Fruit fly (Drosophila melanogaster) whole organism, embryonic: ENCODE measurements around the gene TpnC25D.

Source experiments
- Antp ChIP-seq: fragments of 200-800 bp; sonication (Bioruptor generic); optimal IDR thresholded peaks from 3 replicates; lab custom pipeline; 2016; ENCODE audit warnings: missing biosample characterization, missing genetic modification characterization
- B-H2 ChIP-seq: fragments of 200-800 bp; sonication (Bioruptor generic); optimal IDR thresholded peaks from 2 replicates; lab custom pipeline; 2018; ENCODE audit warnings: missing biosample characterization, mild to moderate bottlenecking, missing genetic modification characterization
- CG10431 ChIP-seq: fragments of 200-800 bp; sonication (Bioruptor generic); optimal IDR thresholded peaks from 3 replicates; lab custom pipeline; 2018; ENCODE audit warnings: missing biosample characterization, mild to moderate bottlenecking, missing genetic modification characterization
- CG10979 ChIP-seq: fragments of 200-800 bp; sonication (Bioruptor generic); optimal IDR thresholded peaks from 2 replicates; lab custom pipeline; 2018; ENCODE audit warnings: missing biosample characterization, mild to moderate bottlenecking, missing genetic modification characterization, moderate library complexity
- CG13624 ChIP-seq: fragments of 200-800 bp; sonication (Bioruptor generic); optimal IDR thresholded peaks from 2 replicates; lab custom pipeline; 2016; ENCODE audit warnings: missing biosample characterization, missing genetic modification characterization
- CG14667 ChIP-seq: fragments of 200-800 bp; sonication (Bioruptor generic); IDR thresholded peaks from 2 replicates; pipeline ENCODE4 v1.3.6; 2022; ENCODE audit warnings: missing biosample characterization, missing genetic modification characterization
- CG15479 ChIP-seq: fragments of 200-800 bp; sonication (Bioruptor generic); optimal IDR thresholded peaks from 3 replicates; lab custom pipeline; 2019; ENCODE audit warnings: missing biosample characterization, mild to moderate bottlenecking, missing genetic modification characterization, moderate library complexity
- CG17829 ChIP-seq: fragments of 200-800 bp; optimal IDR thresholded peaks from 2 replicates; lab custom pipeline; 2019; ENCODE audit warnings: missing biosample characterization, mild to moderate bottlenecking, missing genetic modification characterization, moderate library complexity
- CG2116 ChIP-seq: fragments of 200-800 bp; sonication (Bioruptor generic); optimal IDR thresholded peaks from 3 replicates; lab custom pipeline; 2018; ENCODE audit warnings: missing biosample characterization, mild to moderate bottlenecking, missing genetic modification characterization
- CG2875 ChIP-seq: fragments of 200-800 bp; sonication (Bioruptor generic); optimal IDR thresholded peaks from 2 replicates; lab custom pipeline; 2017; ENCODE audit warnings: missing biosample characterization, mild to moderate bottlenecking, missing genetic modification characterization, missing genetic modification reagents
- CG30403 ChIP-seq: fragments of 200-800 bp; sonication (Bioruptor generic); optimal IDR thresholded peaks from 3 replicates; lab custom pipeline; 2016; ENCODE audit warnings: missing biosample characterization, missing genetic modification characterization
- CG32767 ChIP-seq: fragments of 200-800 bp; sonication (Bioruptor generic); IDR thresholded peaks from 2 replicates; pipeline ENCODE4 v1.3.6; 2022; ENCODE audit warnings: missing biosample characterization, missing genetic modification characterization
- CG43689 ChIP-seq: fragments of 200-800 bp; sonication (Bioruptor generic); IDR thresholded peaks from 2 replicates; pipeline ENCODE4 v1.3.6; 2022; ENCODE audit warnings: missing biosample characterization, missing genetic modification characterization
- CG6254 ChIP-seq: fragments of 200-800 bp; sonication (Bioruptor generic); optimal IDR thresholded peaks from 3 replicates; lab custom pipeline; 2017; ENCODE audit warnings: mild to moderate bottlenecking, missing biosample characterization, missing genetic modification reagents, missing genetic modification characterization
- CG6813 ChIP-seq: fragments of 200-800 bp; sonication (Bioruptor generic); optimal IDR thresholded peaks from 2 replicates; lab custom pipeline; 2017; ENCODE audit warnings: missing biosample characterization, missing genetic modification characterization, mild to moderate bottlenecking, moderate library complexity, missing genetic modification reagents
- CG7271 ChIP-seq: fragments of 200-800 bp; sonication (Bioruptor generic); optimal IDR thresholded peaks from 2 replicates; lab custom pipeline; 2018; ENCODE audit warnings: missing biosample characterization, mild to moderate bottlenecking, missing genetic modification characterization, moderate library complexity
- CG7987 ChIP-seq: fragments of 200-800 bp; sonication (Bioruptor generic); optimal IDR thresholded peaks from 2 replicates; lab custom pipeline; 2018; ENCODE audit warnings: missing biosample characterization, mild to moderate bottlenecking, missing genetic modification characterization, moderate library complexity
- CG9215 ChIP-seq: fragments of 200-800 bp; sonication (Bioruptor generic); IDR thresholded peaks from 2 replicates; pipeline ENCODE4 v1.3.6; 2022; ENCODE audit warnings: missing biosample characterization, missing genetic modification characterization
- Deaf1 ChIP-seq: fragments of 200-800 bp; optimal IDR thresholded peaks from 3 replicates; lab custom pipeline; 2019; ENCODE audit warnings: missing biosample characterization, mild to moderate bottlenecking, missing genetic modification characterization, moderate library complexity
- HHEX ChIP-seq: fragments of 200-800 bp; sonication (Bioruptor generic); optimal IDR thresholded peaks from 3 replicates; lab custom pipeline; 2017; ENCODE audit warnings: missing biosample characterization, mild to moderate bottlenecking, missing genetic modification characterization, missing genetic modification reagents
- Hmx ChIP-seq: fragments of 200-800 bp; sonication (Bioruptor generic); optimal IDR thresholded peaks from 2 replicates; lab custom pipeline; 2016; ENCODE audit warnings: missing biosample characterization, missing genetic modification characterization
- Hsf ChIP-seq: fragments of 200-800 bp; sonication (Bioruptor generic); optimal IDR thresholded peaks from 3 replicates; lab custom pipeline; 2016; ENCODE audit warnings: missing biosample characterization, missing genetic modification characterization
- Kr ChIP-seq: fragments of 200-800 bp; sonication (Bioruptor generic); optimal IDR thresholded peaks from 2 replicates; lab custom pipeline; 2017; ENCODE audit warnings: missing biosample characterization, mild to moderate bottlenecking, missing genetic modification characterization
- Lhr ChIP-seq: fragments of 200-800 bp; sonication (Bioruptor generic); optimal IDR thresholded peaks from 3 replicates; lab custom pipeline; 2017; ENCODE audit warnings: mild to moderate bottlenecking, missing biosample characterization, missing genetic modification reagents, missing genetic modification characterization
- Neu2 ChIP-seq: fragments of 200-800 bp; sonication (Bioruptor generic); optimal IDR thresholded peaks from 3 replicates; lab custom pipeline; 2016; ENCODE audit warnings: missing biosample characterization, missing genetic modification characterization, borderline replicate concordance
- Pdp1 ChIP-seq, 2 experiments: fragments of 200-800 bp; sonication (Bioruptor generic); optimal IDR thresholded peaks; 3 replicates each; lab custom pipeline; 2016; ENCODE audit warnings: missing biosample characterization in 2 of 2, missing genetic modification characterization in 2 of 2, mild to moderate bottlenecking in 1 of 2, moderate library complexity in 1 of 2
- TFAM ChIP-seq: fragments of 200-800 bp; sonication (Bioruptor generic); optimal IDR thresholded peaks from 2 replicates; lab custom pipeline; 2017; ENCODE audit warnings: missing biosample characterization, missing genetic modification characterization, inconsistent platforms
- YL-1 ChIP-seq: fragments of 200-800 bp; sonication (Bioruptor generic); optimal IDR thresholded peaks from 3 replicates; lab custom pipeline; 2017; ENCODE audit warnings: missing biosample characterization, mild to moderate bottlenecking, missing genetic modification characterization
- ase ChIP-seq: fragments of 200-800 bp; sonication (Bioruptor generic); IDR thresholded peaks from 3 replicates; pipeline ENCODE4 v1.3.6; 2022; ENCODE audit warnings: missing biosample characterization, missing genetic modification characterization
- bab2 ChIP-seq: fragments of 200-800 bp; sonication (Bioruptor generic); optimal IDR thresholded peaks from 2 replicates; lab custom pipeline; 2016; ENCODE audit warnings: missing biosample characterization, missing genetic modification characterization
- br ChIP-seq: fragments of >200 bp; optimal IDR thresholded peaks from 2 replicates; lab custom pipeline; 2017
- bsh ChIP-seq, 2 experiments: fragments of 200-800 bp; sonication (Bioruptor generic); optimal IDR thresholded peaks; 2 replicates each; lab custom pipeline; 2017 to 2018; ENCODE audit warnings: mild to moderate bottlenecking in 2 of 2, missing biosample characterization in 2 of 2, missing genetic modification characterization in 2 of 2, moderate library complexity in 1 of 2
- cad ChIP-seq: fragments of >200 bp; optimal IDR thresholded peaks from 2 replicates; lab custom pipeline; 2017; ENCODE audit warnings: missing biosample characterization, missing genetic modification characterization
- chm ChIP-seq: fragments of 200-800 bp; sonication (Bioruptor generic); IDR thresholded peaks from 2 replicates; pipeline ENCODE4 v1.3.6; 2022; ENCODE audit warnings: missing biosample characterization, missing genetic modification characterization
- dmrt99B ChIP-seq: fragments of 200-800 bp; sonication (Bioruptor generic); optimal IDR thresholded peaks from 2 replicates; lab custom pipeline; 2018; ENCODE audit warnings: missing biosample characterization, mild to moderate bottlenecking, missing genetic modification characterization, moderate library complexity
- eve ChIP-seq, 2 experiments: fragments of >200 bp; optimal IDR thresholded peaks; 2 replicates each; lab custom pipeline; 2017; ENCODE audit warnings: missing biosample characterization in 2 of 2, missing genetic modification characterization in 2 of 2
- exex ChIP-seq: fragments of 200-800 bp; sonication (Bioruptor generic); optimal IDR thresholded peaks from 4 replicates; lab custom pipeline; 2018; ENCODE audit warnings: missing biosample characterization, mild to moderate bottlenecking, missing genetic modification characterization, moderate library complexity
- gce ChIP-seq: fragments of 200-800 bp; sonication (Bioruptor generic); IDR thresholded peaks from 3 replicates; pipeline ENCODE4 v1.3.6; 2022; ENCODE audit warnings: missing biosample characterization, missing genetic modification characterization
- kah ChIP-seq: fragments of 200-800 bp; sonication (Bioruptor generic); optimal IDR thresholded peaks from 2 replicates; lab custom pipeline; 2018; ENCODE audit warnings: missing biosample characterization, mild to moderate bottlenecking, missing genetic modification characterization
- lab ChIP-seq: fragments of 200-800 bp; sonication (Bioruptor generic); optimal IDR thresholded peaks from 3 replicates; lab custom pipeline; 2017; ENCODE audit warnings: missing biosample characterization, missing genetic modification characterization, mild to moderate bottlenecking, moderate library complexity, missing genetic modification reagents
- pita ChIP-seq: fragments of 200-800 bp; sonication (Bioruptor generic); optimal IDR thresholded peaks from 2 replicates; lab custom pipeline; 2017; ENCODE audit warnings: missing biosample characterization, mild to moderate bottlenecking, missing genetic modification characterization
- rib ChIP-seq: fragments of 200-800 bp; sonication (Bioruptor generic); IDR thresholded peaks from 2 replicates; pipeline ENCODE4 v1.3.6; 2022; ENCODE audit warnings: missing biosample characterization, missing genetic modification characterization
- row ChIP-seq: fragments of 200-800 bp; sonication (Bioruptor generic); IDR thresholded peaks from 3 replicates; pipeline ENCODE4 v1.3.6; 2022; ENCODE audit warnings: missing biosample characterization, missing genetic modification characterization
- run ChIP-seq: fragments of 200-800 bp; sonication (Bioruptor generic); optimal IDR thresholded peaks from 3 replicates; lab custom pipeline; 2018; ENCODE audit warnings: missing biosample characterization, mild to moderate bottlenecking, missing genetic modification characterization
- sc ChIP-seq, 3 experiments: fragments of >200 bp in 2 of 3; fragments of 200-800 bp in 1 of 3; sonication (Bioruptor generic) in 1 of 3; optimal IDR thresholded peaks; 2 replicates in 2 of 3; 3 replicates in 1 of 3; lab custom pipeline; 2017; ENCODE audit warnings: mild to moderate bottlenecking in 1 of 3, missing biosample characterization in 1 of 3, missing genetic modification characterization in 1 of 3, missing genetic modification reagents in 1 of 3
- sima ChIP-seq: fragments of 200-800 bp; sonication (Bioruptor generic); optimal IDR thresholded peaks from 2 replicates; lab custom pipeline; 2016; ENCODE audit warnings: missing biosample characterization, missing genetic modification characterization
- ssp ChIP-seq: fragments of 200-800 bp; sonication (Bioruptor generic); IDR thresholded peaks from 2 replicates; pipeline ENCODE4 v1.3.6; 2022; ENCODE audit warnings: missing biosample characterization, missing genetic modification characterization
- unpg ChIP-seq: fragments of 200-800 bp; sonication (Bioruptor generic); optimal IDR thresholded peaks from 3 replicates; lab custom pipeline; 2018; ENCODE audit warnings: missing biosample characterization, mild to moderate bottlenecking, missing genetic modification characterization, moderate library complexity

The TpnC25D gene

DNA sequence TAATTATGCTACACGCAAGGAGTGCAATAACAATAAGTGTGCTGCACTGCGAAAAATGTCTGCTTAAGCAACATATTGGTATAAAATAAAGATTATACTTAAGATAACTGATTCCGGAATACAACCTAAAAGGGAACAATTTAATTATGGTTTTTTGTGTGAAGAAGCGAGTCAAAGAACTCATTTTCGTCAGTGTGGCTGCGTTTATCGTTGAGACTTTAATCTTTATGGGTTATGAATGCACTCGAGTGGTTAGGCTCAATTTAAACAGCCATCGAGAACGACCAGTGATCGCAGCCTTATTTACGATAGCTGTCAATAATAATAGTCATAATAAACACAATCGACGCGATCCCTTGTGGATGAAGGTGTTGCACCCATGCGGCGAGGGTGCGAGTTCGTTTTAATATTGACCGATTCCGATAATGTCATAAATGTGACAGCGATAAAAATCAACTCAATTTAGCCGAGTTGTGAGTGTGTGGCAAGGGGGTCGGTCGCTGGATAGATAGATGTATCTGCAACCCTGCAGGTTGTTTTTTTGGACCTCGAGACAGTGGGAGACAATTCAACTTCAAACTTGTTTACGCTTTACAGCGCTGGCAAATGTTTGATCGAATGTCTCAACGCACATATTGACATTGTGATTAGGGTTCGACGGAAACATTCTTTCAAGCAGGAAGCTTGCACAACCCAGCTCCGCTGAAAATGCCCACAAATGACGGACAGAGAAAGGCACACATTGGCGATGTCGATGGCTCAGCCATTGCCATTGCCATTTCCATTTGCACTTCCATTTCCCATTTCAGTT lies 39.7 kb downstream of the TpnC25D start (continued):
- TF ChIP-seq bsh (GFP tag; optimal IDR thresholded peaks at IDR 0.05; lab: Kevin White, UChicago) = peak in 1 of 2 experiments; percentile 71
- TF ChIP-seq YL-1 (GFP tag; lab: Kevin White, UChicago) = peak; percentile 49
- peak; percentile 88 for TF ChIP-seq chm (GFP tag; lab: Robert Waterston, UW)
- TF ChIP-seq pita = no peak
- TF ChIP-seq lab (GFP tag; lab: Kevin White, UChicago) = peak; percentile 15
- no peak for TF ChIP-seq CG15479 (GFP tag; lab: Kevin White, UChicago)
- peak; percentile 78 for TF ChIP-seq CG2875
- TF ChIP-seq CG10431 (GFP tag; lab: Kevin White, UChicago) = peak; percentile 35
- no peak for TF ChIP-seq B-H2
- TF ChIP-seq Pdp1 (GFP tag; optimal IDR thresholded peaks at IDR 0.05; lab: Kevin White, UChicago) = peak; percentile 18 to 55
- no peak for TF ChIP-seq br (lab: Kevin White, UChicago)
- TF ChIP-seq bab2 (GFP tag; lab: Kevin White, UChicago) = peak; percentile 37
- TF ChIP-seq exex (tag; lab: Kevin White, UChicago) = peak; percentile 65
- peak; percentile 29 for TF ChIP-seq unpg (GFP tag; lab: Kevin White, UChicago)
- no peak for TF ChIP-seq Hmx
- TF ChIP-seq ase (GFP tag; lab: Robert Waterston, UW) = 0 out of 3 replicates have a peak, but pooled peaks have one; percentile 49
- TF ChIP-seq run (tag; lab: Kevin White, UChicago) = peak; percentile 36
- TF ChIP-seq CG13624 = no peak
- TF ChIP-seq rib (GFP tag; lab: Robert Waterston, UW) = no peak
- TF ChIP-seq gce (GFP tag; lab: Robert Waterston, UW) = peak; percentile 68
- TF ChIP-seq CG7271 (tag; lab: Kevin White, UChicago) = no peak
- TF ChIP-seq CG14667 (GFP tag; lab: Robert Waterston, UW) = no peak
- no peak for TF ChIP-seq Neu2 (GFP tag; lab: Kevin White, UChicago)
- no peak for TF ChIP-seq Deaf1 (tag; lab: Kevin White, UChicago)
- TF ChIP-seq HHEX = peak; percentile 65
- TF ChIP-seq TFAM (GFP tag; lab: Kevin White, UChicago) = peak; percentile 51
- TF ChIP-seq CG17829 = no peak
- TF ChIP-seq ssp (GFP tag; lab: Robert Waterston, UW) = no peak
- TF ChIP-seq CG7987 (GFP tag; lab: Kevin White, UChicago) = peak; percentile 47
- peak; percentile 60 for TF ChIP-seq CG10979 (tag; lab: Kevin White, UChicago)
- TF ChIP-seq Hsf (GFP tag; lab: Kevin White, UChicago) = peak; percentile 27
- no peak for TF ChIP-seq sima (GFP tag; lab: Kevin White, UChicago)
- peak; percentile 77 for TF ChIP-seq CG6254
- TF ChIP-seq Lhr (GFP tag; lab: Kevin White, UChicago) = peak; percentile 33
- TF ChIP-seq kah (GFP tag; lab: Kevin White, UChicago) = no peak
- peak; percentile 43 for TF ChIP-seq CG2116
- TF ChIP-seq cad (GFP tag; lab: Kevin White, UChicago) = peak; percentile 53
- no peak for TF ChIP-seq Antp (GFP tag; lab: Kevin White, UChicago)
- peak; percentile 29 for TF ChIP-seq CG30403 (GFP tag; lab: Kevin White, UChicago)
- TF ChIP-seq CG32767 (GFP tag; lab: Robert Waterston, UW) = peak; percentile 22; the same call in 1 of the 2 replicates
- TF ChIP-seq eve (GFP tag; optimal IDR thresholded peaks at IDR 0.05; lab: Kevin White, UChicago) = peak in 1 of 2 experiments; percentile 81
- TF ChIP-seq CG43689 (GFP tag; lab: Robert Waterston, UW) = no peak
- no peak for TF ChIP-seq CG9215
- peak; percentile 83 for TF ChIP-seq Kr (GFP tag; lab: Kevin White, UChicago)
- TF ChIP-seq sc (optimal IDR thresholded peaks at IDR 0.05; lab: Kevin White, UChicago) = no peak
- peak; percentile 60 for TF ChIP-seq sc (GFP tag; optimal IDR thresholded peaks at IDR 0.05; lab: Kevin White, UChicago)
- peak; percentile 68 for TF ChIP-seq row (GFP tag; lab: Robert Waterston, UW)
- TF ChIP-seq dmrt99B = peak; percentile 59
- peak; percentile 81 for TF ChIP-seq CG6813 (GFP tag; lab: Kevin White, UChicago)
